Fruit fly (Drosophila melanogaster) whole organism, pupa: Measurements from ENCODE around the gene Hmgcr.

ENCODE experiments used
- CG12605 ChIP-seq: fragments of 200-800 bp; sonication (Bioruptor generic); IDR thresholded peaks from 2 replicates; pipeline ENCODE4 v1.3.6; 2022; ENCODE audit warnings: missing biosample characterization, missing genetic modification characterization
- CG13204 ChIP-seq: fragments of 200-800 bp; sonication (Bioruptor generic); optimal IDR thresholded peaks from 2 replicates; lab custom pipeline; 2018; ENCODE audit warnings: missing biosample characterization, mild to moderate bottlenecking, missing genetic modification characterization, moderate library complexity
- CG17806 ChIP-seq: fragments of 200-800 bp; sonication (Bioruptor generic); optimal IDR thresholded peaks from 2 replicates; lab custom pipeline; 2018; ENCODE audit warnings: missing biosample characterization, mild to moderate bottlenecking, missing genetic modification characterization, moderate library complexity
- CG34367 ChIP-seq: fragments of 200-800 bp; sonication (Bioruptor generic); optimal IDR thresholded peaks from 2 replicates; lab custom pipeline; 2018; ENCODE audit warnings: missing biosample characterization, mild to moderate bottlenecking, missing genetic modification characterization
- CG8301 ChIP-seq: fragments of 200-800 bp; sonication (Bioruptor generic); optimal IDR thresholded peaks from 2 replicates; lab custom pipeline; 2018; ENCODE audit warnings: missing biosample characterization, mild to moderate bottlenecking, missing genetic modification characterization
- CG9948 ChIP-seq: fragments of 200-800 bp; sonication (Bioruptor generic); optimal IDR thresholded peaks from 2 replicates; lab custom pipeline; 2018; ENCODE audit warnings: missing biosample characterization, mild to moderate bottlenecking, missing genetic modification characterization, moderate library complexity
- D1 ChIP-seq: fragments of 200-800 bp; sonication (Bioruptor generic); optimal IDR thresholded peaks from 2 replicates; lab custom pipeline; 2018; ENCODE audit warnings: missing biosample characterization, mild to moderate bottlenecking, missing genetic modification characterization, moderate library complexity
- EcR ChIP-seq: fragments of 200-800 bp; sonication (Bioruptor generic); optimal IDR thresholded peaks from 3 replicates; lab custom pipeline; 2019; ENCODE audit warnings: missing biosample characterization, missing genetic modification characterization, mild to moderate bottlenecking, moderate library complexity, missing genetic modification reagents
- Pif1A ChIP-seq: fragments of 200-800 bp; sonication (Bioruptor generic); optimal IDR thresholded peaks from 3 replicates; lab custom pipeline; 2016; ENCODE audit warnings: missing biosample characterization, missing genetic modification characterization
- fd96Ca ChIP-seq: fragments of 200-800 bp; sonication (Bioruptor generic); IDR thresholded peaks from 3 replicates; pipeline ENCODE4 v1.3.6; 2022; ENCODE audit warnings: missing biosample characterization, missing genetic modification characterization
- gl ChIP-seq: fragments of 200-800 bp; sonication (Bioruptor generic); optimal IDR thresholded peaks from 2 replicates; lab custom pipeline; 2018; ENCODE audit warnings: missing biosample characterization, mild to moderate bottlenecking, missing genetic modification characterization

DNA sequence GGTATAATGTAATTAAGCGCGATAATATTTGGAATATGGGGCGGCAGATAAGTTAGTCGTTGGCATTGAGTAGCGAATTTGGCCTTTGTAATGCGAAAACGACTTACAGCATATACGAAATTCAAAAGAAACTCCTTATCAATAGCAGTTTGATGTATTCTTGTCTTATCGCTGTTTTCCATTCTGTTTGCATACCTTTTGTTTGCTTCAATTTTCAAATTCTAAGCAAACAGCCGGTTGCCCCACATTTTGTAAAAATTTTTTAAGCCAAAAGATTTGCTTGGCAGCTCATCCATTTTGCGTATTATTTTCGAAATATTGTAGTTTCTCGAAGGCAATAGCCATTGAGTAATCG is 50.3 kb downstream of the Hmgcr start:
- TF ChIP-seq CG13204 (GFP tag; lab: Kevin White, UChicago) (no peak), CG9948 (no peak), EcR (GFP tag; lab: Kevin White, UChicago) (no peak), gl (tag; lab: Kevin White, UChicago) (no peak), CG8301 (tag; lab: Kevin White, UChicago) (no peak), CG34367 (tag; lab: Kevin White, UChicago) (no peak), CG17806 (no peak), CG12605 (GFP tag; lab: Robert Waterston, UW) (no peak), D1 (tag; lab: Kevin White, UChicago) (no peak), Pif1A (GFP tag; lab: Kevin White, UChicago) (no peak), fd96Ca (GFP tag; lab: Robert Waterston, UW) (no peak)
